Fruit fly (Drosophila melanogaster) whole organism: ENCODE results near the gene wuho.

ENCODE experiments used
- CG8478 ChIP-seq: fragments of >200 bp; optimal IDR thresholded peaks from 2 replicates; lab custom pipeline; 2018; ENCODE audit warnings: inconsistent platforms
- Dll ChIP-seq: fragments of >200 bp; optimal IDR thresholded peaks from 2 replicates; lab custom pipeline; 2017
- psq ChIP-seq: fragments of >200 bp; optimal IDR thresholded peaks from 2 replicates; lab custom pipeline; 2017
- usp ChIP-seq: fragments of >200 bp; optimal IDR thresholded peaks from 2 replicates; lab custom pipeline; 2017; ENCODE audit warnings: missing biosample characterization, missing genetic modification characterization, mixed read lengths

- TF ChIP-seq psq (lab: Kevin White, UChicago) (no peak), usp (no peak), CG8478 (no peak), Dll (no peak)
These were observed 15.8 kb downstream of the wuho start, which contains the start of gene CG3823 for dm6 chrX:6303675-6304074.
